Fruit fly (Drosophila melanogaster): ENCODE data around the gene Det.

DNA sequence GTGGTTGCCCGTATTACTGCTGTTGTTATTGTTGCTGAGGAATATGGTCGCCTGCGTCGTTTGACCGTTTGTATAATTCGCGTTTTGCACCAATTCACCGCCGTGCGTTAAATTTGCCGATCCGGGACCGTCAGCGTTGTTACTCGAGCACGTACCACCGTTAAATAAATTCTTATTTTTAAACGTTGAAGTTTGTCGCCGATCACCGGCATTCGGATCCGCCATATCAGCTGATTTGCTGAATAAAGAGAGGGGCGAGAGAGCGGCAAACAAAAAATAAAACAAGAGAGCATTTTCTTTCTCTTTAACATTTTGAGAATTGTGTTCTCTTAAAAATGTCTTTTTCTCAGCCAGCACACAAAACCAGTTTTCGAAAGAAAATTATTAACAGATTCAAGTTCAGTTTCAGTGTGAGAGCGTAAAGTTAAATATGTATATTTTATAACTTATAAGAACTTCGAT is 30.5 kb upstream of the Det start:
- no peak for TF ChIP-seq CG8159 (tag; optimal IDR thresholded peaks at IDR 0.05)
- TF ChIP-seq CG15710 (tag; optimal IDR thresholded peaks at IDR 0.05) = no peak
- no peak for TF ChIP-seq Snoo (tag; optimal IDR thresholded peaks at IDR 0.05)
- peak; percentile 47; the same call in 1 of the 3 replicates for TF ChIP-seq CG4496 (GFP tag; IDR thresholded peaks at IDR 0.05)
- no peak for TF ChIP-seq CG34367 (tag; optimal IDR thresholded peaks at IDR 0.05)
- TF ChIP-seq CG12605 (GFP tag; IDR thresholded peaks at IDR 0.05) = peak; percentile 63
- peak; percentile 20 for TF ChIP-seq Pif1B (GFP tag; optimal IDR thresholded peaks at IDR 0.05)
- no peak for TF ChIP-seq CG32121 (GFP tag; IDR thresholded peaks at IDR 0.05)
- TF ChIP-seq gl (tag; optimal IDR thresholded peaks at IDR 0.05) = no peak
- peak; percentile 43 for TF ChIP-seq Pif1A (GFP tag; optimal IDR thresholded peaks at IDR 0.05)
- no peak for TF ChIP-seq CG10348 (GFP tag; IDR thresholded peaks at IDR 0.05)

All from whole organism, pupa.